Worm (Caenorhabditis elegans) whole organism, young adult: ENCODE measurements around the gene F13D12.3.
A peak's percentile ranks its signal among the peaks of the same experiment; 100 is the strongest.

Source experiments
- B0261.1 ChIP-seq: sonication (generic microtip); optimal IDR thresholded peaks from 2 replicates; lab custom pipeline; 2016; ENCODE audit warnings: mild to moderate bottlenecking, missing genetic modification characterization, moderate library complexity, missing compliant biosample characterization
- F55B11.4 ChIP-seq: sonication (generic microtip); optimal IDR thresholded peaks from 2 replicates; lab custom pipeline; 2016; ENCODE audit warnings: missing compliant biosample characterization, missing genetic modification characterization, borderline replicate concordance; ENCODE audit not compliant: insufficient read depth
- Y53F4B.3 ChIP-seq: fragments of 200-800 bp; sonication (Bioruptor generic); IDR thresholded peaks from 2 replicates; pipeline ENCODE4 v1.3.6; 2022; ENCODE audit warnings: missing genetic modification reagents, missing genetic modification characterization, missing compliant biosample characterization
- ama-1 ChIP-seq, 3 experiments: fragments of 150-350 bp in 1 of 3; sonication (generic microtip) in 2 of 3; optimal IDR thresholded peaks; 2 replicates each; lab custom pipeline; 2014 to 2018; ENCODE audit warnings: missing biosample characterization in 2 of 3, missing genetic modification characterization in 2 of 3, missing genetic modification reagents in 2 of 3
- aptf-3 ChIP-seq: fragments of 200-800 bp; sonication (Bioruptor generic); IDR thresholded peaks from 2 replicates; pipeline ENCODE4 v1.3.6; 2022; ENCODE audit warnings: missing genetic modification characterization, missing compliant biosample characterization
- attf-5 ChIP-seq: fragments of 200-800 bp; sonication (Bioruptor generic); optimal IDR thresholded peaks from 2 replicates; lab custom pipeline; 2018; ENCODE audit warnings: mild to moderate bottlenecking, missing genetic modification characterization, missing compliant biosample characterization
- ceh-58 ChIP-seq: fragments of 200-800 bp; sonication (Bioruptor generic); IDR thresholded peaks from 2 replicates; pipeline ENCODE4 v1.3.6; 2022; ENCODE audit warnings: missing genetic modification characterization, missing compliant biosample characterization
- dpff-1 ChIP-seq: sonication (generic microtip); optimal IDR thresholded peaks from 2 replicates; lab custom pipeline; 2017; ENCODE audit warnings: mild to moderate bottlenecking, missing genetic modification characterization, missing compliant biosample characterization
- hmg-20 ChIP-seq: fragments of 200-800 bp; sonication (Bioruptor generic); IDR thresholded peaks from 2 replicates; pipeline ENCODE4 v1.3.6; 2022; ENCODE audit warnings: missing genetic modification reagents, missing genetic modification characterization, missing compliant biosample characterization
- hsf-1 ChIP-seq: fragments of 200-800 bp; sonication (Bioruptor generic); IDR thresholded peaks from 2 replicates; pipeline ENCODE4 v1.3.6; 2022; ENCODE audit warnings: missing genetic modification reagents, missing genetic modification characterization, missing compliant biosample characterization
- nhr-179 ChIP-seq: sonication (generic microtip); optimal IDR thresholded peaks from 2 replicates; lab custom pipeline; 2016; ENCODE audit warnings: mild to moderate bottlenecking, missing genetic modification characterization, missing compliant biosample characterization
- somi-1 ChIP-seq: fragments of 200-800 bp; sonication (Bioruptor generic); optimal IDR thresholded peaks from 2 replicates; lab custom pipeline; 2018; ENCODE audit warnings: mild to moderate bottlenecking, missing genetic modification characterization, missing compliant biosample characterization
- unc-62 ChIP-seq: fragments of 150-350 bp; optimal IDR thresholded peaks from 2 replicates; lab custom pipeline; 2014; ENCODE audit warnings: missing biosample characterization, missing genetic modification reagents, missing genetic modification characterization
- ztf-18 ChIP-seq: sonication (generic microtip); optimal IDR thresholded peaks from 2 replicates; lab custom pipeline; 2016; ENCODE audit warnings: missing genotype, mild to moderate bottlenecking, missing genetic modification characterization, missing compliant biosample characterization

- TF ChIP-seq ama-1 (optimal IDR thresholded peaks at IDR 0.05; lab: Kevin White, UChicago) (no peak), ama-1 (GFP tag; optimal IDR thresholded peaks at IDR 0.05; lab: Kevin White, UChicago) (no peak), ztf-18 (tag; lab: Kevin White, UChicago) (peak; percentile 10), attf-5 (GFP tag; lab: Kevin White, UChicago) (peak; percentile 48), nhr-179 (no peak), unc-62 (GFP tag; lab: Kevin White, UChicago) (no peak), B0261.1 (tag; lab: Kevin White, UChicago) (no peak), hmg-20 (GFP tag; lab: Robert Waterston, UW) (no peak), ceh-58 (GFP tag; lab: Robert Waterston, UW) (no peak), dpff-1 (tag; lab: Kevin White, UChicago) (no peak), F55B11.4 (no peak), Y53F4B.3 (no peak), aptf-3 (GFP tag; lab: Robert Waterston, UW) (no peak), hsf-1 (GFP tag; lab: Robert Waterston, UW) (no peak; the same call in 1 of the 2 replicates), somi-1 (GFP tag; lab: Kevin White, UChicago) (peak; percentile 68)
Measured at ce11 chrII:11728545-11729105, 8.4 kb downstream of the F13D12.3 start, which contains the start of gene alh-8.
